Fruit fly (Drosophila melanogaster) whole organism, embryonic: Measurements from ENCODE around the gene Ask1.
A peak's percentile ranks its signal among the peaks of the same experiment; 100 is the strongest.

Source experiments
- ATbp ChIP-seq: fragments of 200-800 bp; sonication (Bioruptor generic); optimal IDR thresholded peaks from 2 replicates; lab custom pipeline; 2017; ENCODE audit warnings: missing biosample characterization, mild to moderate bottlenecking, missing genetic modification characterization, missing genetic modification reagents
- Abd-B ChIP-seq: fragments of 200-800 bp; sonication (Bioruptor generic); optimal IDR thresholded peaks from 2 replicates; lab custom pipeline; 2018; ENCODE audit warnings: missing biosample characterization, mild to moderate bottlenecking, missing genetic modification characterization, moderate library complexity
- B-H1 ChIP-seq: fragments of 200-800 bp; sonication (Bioruptor generic); IDR thresholded peaks from 3 replicates; pipeline ENCODE4 v1.3.6; 2022; ENCODE audit warnings: missing biosample characterization, missing genetic modification characterization
- BtbVII ChIP-seq: fragments of 200-800 bp; sonication (Bioruptor generic); optimal IDR thresholded peaks from 3 replicates; lab custom pipeline; 2017; ENCODE audit warnings: missing biosample characterization, mild to moderate bottlenecking, missing genetic modification characterization
- CG10274 ChIP-seq: fragments of 200-800 bp; sonication (Bioruptor generic); optimal IDR thresholded peaks from 3 replicates; lab custom pipeline; 2017; ENCODE audit warnings: missing biosample characterization, mild to moderate bottlenecking, missing genetic modification characterization
- CG10543 ChIP-seq: fragments of 200-800 bp; sonication (Bioruptor generic); optimal IDR thresholded peaks from 3 replicates; lab custom pipeline; 2017; ENCODE audit warnings: missing biosample characterization, mild to moderate bottlenecking, missing genetic modification characterization, moderate library complexity
- CG10654 ChIP-seq: fragments of 200-800 bp; sonication (Bioruptor generic); optimal IDR thresholded peaks from 2 replicates; lab custom pipeline; 2016; ENCODE audit warnings: missing biosample characterization, missing genetic modification characterization
- CG11247 ChIP-seq: fragments of 200-800 bp; sonication (Bioruptor generic); IDR thresholded peaks from 2 replicates; pipeline ENCODE4 v1.3.6; 2022; ENCODE audit warnings: missing biosample characterization, missing genetic modification characterization
- CG11398 ChIP-seq: fragments of 200-800 bp; sonication (Bioruptor generic); optimal IDR thresholded peaks from 2 replicates; lab custom pipeline; 2016; ENCODE audit warnings: missing biosample characterization, missing genetic modification characterization
- CG12236 ChIP-seq: fragments of 200-800 bp; sonication (Bioruptor generic); optimal IDR thresholded peaks from 2 replicates; lab custom pipeline; 2016; ENCODE audit warnings: missing biosample characterization, missing genetic modification characterization
- CG15073 ChIP-seq: fragments of 200-800 bp; sonication (Bioruptor generic); optimal IDR thresholded peaks from 2 replicates; lab custom pipeline; 2016; ENCODE audit warnings: missing biosample characterization, missing genetic modification characterization
- CG15269 ChIP-seq: fragments of 200-800 bp; sonication (Bioruptor generic); optimal IDR thresholded peaks from 2 replicates; lab custom pipeline; 2018; ENCODE audit warnings: missing biosample characterization, mild to moderate bottlenecking, missing genetic modification characterization, moderate library complexity
- CG2129 ChIP-seq: fragments of 200-800 bp; sonication (Bioruptor generic); IDR thresholded peaks from 2 replicates; pipeline ENCODE4 v1.3.6; 2022; ENCODE audit warnings: missing biosample characterization, missing genetic modification characterization; ENCODE audit not compliant: partially characterized antibody
- CG2202 ChIP-seq: fragments of 200-800 bp; sonication (Bioruptor generic); optimal IDR thresholded peaks from 2 replicates; lab custom pipeline; 2018; ENCODE audit warnings: missing biosample characterization, mild to moderate bottlenecking, missing genetic modification characterization
- CG3281 ChIP-seq: fragments of 200-800 bp; sonication (Bioruptor generic); optimal IDR thresholded peaks from 3 replicates; lab custom pipeline; 2017; ENCODE audit warnings: missing biosample characterization, mild to moderate bottlenecking, missing genetic modification characterization
- CG34224 ChIP-seq: fragments of 200-800 bp; sonication (Bioruptor generic); IDR thresholded peaks from 3 replicates; pipeline ENCODE4 v1.3.6; 2022; ENCODE audit warnings: missing biosample characterization, missing genetic modification characterization; ENCODE audit not compliant: partially characterized antibody
- CG3847 ChIP-seq: fragments of 200-800 bp; sonication (Bioruptor generic); IDR thresholded peaks from 2 replicates; pipeline ENCODE4 v1.3.6; 2022; ENCODE audit warnings: missing biosample characterization, missing genetic modification characterization
- CG4707 ChIP-seq: fragments of 200-800 bp; sonication (Bioruptor generic); optimal IDR thresholded peaks from 2 replicates; lab custom pipeline; 2018; ENCODE audit warnings: missing biosample characterization, mild to moderate bottlenecking, missing genetic modification characterization, moderate library complexity
- CG4730 ChIP-seq: fragments of 200-800 bp; sonication (Bioruptor generic); IDR thresholded peaks from 2 replicates; pipeline ENCODE4 v1.3.6; 2022; ENCODE audit warnings: missing biosample characterization, missing genetic modification characterization
- CG7556 ChIP-seq: fragments of 200-800 bp; sonication (Bioruptor generic); optimal IDR thresholded peaks from 2 replicates; lab custom pipeline; 2017; ENCODE audit warnings: missing biosample characterization, mild to moderate bottlenecking, missing genetic modification characterization
- CG8281 ChIP-seq: fragments of 200-800 bp; sonication (Bioruptor generic); optimal IDR thresholded peaks from 2 replicates; lab custom pipeline; 2018; ENCODE audit warnings: missing biosample characterization, mild to moderate bottlenecking, missing genetic modification characterization, moderate library complexity
- CG8924 ChIP-seq: fragments of 200-800 bp; optimal IDR thresholded peaks from 3 replicates; lab custom pipeline; 2019; ENCODE audit warnings: missing biosample characterization, mild to moderate bottlenecking, missing genetic modification characterization, moderate library complexity
- CG9817 ChIP-seq: fragments of 200-800 bp; sonication (Bioruptor generic); optimal IDR thresholded peaks from 2 replicates; lab custom pipeline; 2018; ENCODE audit warnings: missing biosample characterization, mild to moderate bottlenecking, missing genetic modification characterization, moderate library complexity
- Hmr ChIP-seq: fragments of 200-800 bp; sonication (Bioruptor generic); optimal IDR thresholded peaks from 3 replicates; lab custom pipeline; 2017; ENCODE audit warnings: mild to moderate bottlenecking, missing biosample characterization, missing genetic modification reagents, missing genetic modification characterization
- Oaz ChIP-seq: fragments of 200-800 bp; sonication (Bioruptor generic); IDR thresholded peaks from 2 replicates; pipeline ENCODE4 v1.3.6; 2022; ENCODE audit warnings: missing biosample characterization, missing genetic modification characterization
- Optix ChIP-seq: fragments of 200-800 bp; sonication (Bioruptor generic); IDR thresholded peaks from 3 replicates; pipeline ENCODE4 v1.3.6; 2022; ENCODE audit warnings: missing biosample characterization, missing genetic modification characterization
- Six4 ChIP-seq: fragments of 200-800 bp; sonication (Bioruptor generic); optimal IDR thresholded peaks from 2 replicates; lab custom pipeline; 2016; ENCODE audit warnings: missing biosample characterization, missing genetic modification characterization
- amos ChIP-seq: fragments of 200-800 bp; sonication (Bioruptor generic); IDR thresholded peaks from 2 replicates; pipeline ENCODE4 v1.3.6; 2022; ENCODE audit warnings: missing biosample characterization, missing genetic modification characterization; ENCODE audit not compliant: partially characterized antibody
- crp ChIP-seq, 2 experiments: fragments of 200-800 bp; sonication (Bioruptor generic); optimal IDR thresholded peaks; 2 replicates in 1 of 2; 3 replicates in 1 of 2; lab custom pipeline; 2017; ENCODE audit warnings: missing biosample characterization in 2 of 2, missing genetic modification characterization in 2 of 2, mild to moderate bottlenecking in 1 of 2, moderate library complexity in 1 of 2
- danr ChIP-seq: fragments of 200-800 bp; sonication (Bioruptor generic); IDR thresholded peaks from 2 replicates; pipeline ENCODE4 v1.3.6; 2022; ENCODE audit warnings: missing biosample characterization, missing genetic modification characterization
- exex ChIP-seq: fragments of 200-800 bp; sonication (Bioruptor generic); optimal IDR thresholded peaks from 4 replicates; lab custom pipeline; 2018; ENCODE audit warnings: missing biosample characterization, mild to moderate bottlenecking, missing genetic modification characterization, moderate library complexity
- fd64A ChIP-seq: fragments of 200-800 bp; sonication (Bioruptor generic); optimal IDR thresholded peaks from 3 replicates; lab custom pipeline; 2018; ENCODE audit warnings: missing biosample characterization, mild to moderate bottlenecking, missing genetic modification characterization
- grau ChIP-seq: fragments of 200-800 bp; optimal IDR thresholded peaks from 3 replicates; lab custom pipeline; 2019; ENCODE audit warnings: missing biosample characterization, mild to moderate bottlenecking, missing genetic modification characterization, moderate library complexity
- gro ChIP-seq: fragments of 200-800 bp; sonication (Bioruptor generic); optimal IDR thresholded peaks from 2 replicates; lab custom pipeline; 2016; ENCODE audit warnings: missing biosample characterization, missing genetic modification characterization
- hth ChIP-seq: fragments of >200 bp; optimal IDR thresholded peaks from 2 replicates; lab custom pipeline; 2017; ENCODE audit warnings: inconsistent platforms
- kah ChIP-seq: fragments of 200-800 bp; sonication (Bioruptor generic); optimal IDR thresholded peaks from 2 replicates; lab custom pipeline; 2018; ENCODE audit warnings: missing biosample characterization, mild to moderate bottlenecking, missing genetic modification characterization
- mld ChIP-seq: fragments of 200-800 bp; sonication (Bioruptor generic); IDR thresholded peaks from 3 replicates; pipeline ENCODE4 v1.3.6; 2022; ENCODE audit warnings: missing biosample characterization, missing genetic modification characterization; ENCODE audit not compliant: partially characterized antibody
- odd ChIP-seq: fragments of 200-800 bp; sonication (Bioruptor generic); optimal IDR thresholded peaks from 2 replicates; lab custom pipeline; 2017; ENCODE audit warnings: missing biosample characterization, mild to moderate bottlenecking, missing genetic modification characterization
- pan ChIP-seq, 4 experiments: fragments of >200 bp in 3 of 4; fragments of 200-800 bp in 1 of 4; sonication (Bioruptor generic) in 1 of 4; optimal IDR thresholded peaks in 3 of 4; IDR thresholded peaks in 1 of 4; 2 replicates each; pipeline versions ENCODE4 v1.3.6 to Lab custom; 2017 to 2022; ENCODE audit warnings: missing biosample characterization in 2 of 4, missing genetic modification characterization in 2 of 4, mixed read lengths in 1 of 4
- pb ChIP-seq: fragments of 200-800 bp; sonication (Bioruptor generic); optimal IDR thresholded peaks from 3 replicates; lab custom pipeline; 2016; ENCODE audit warnings: missing biosample characterization, missing genetic modification characterization
- repo ChIP-seq: fragments of 200-800 bp; sonication (Bioruptor generic); optimal IDR thresholded peaks from 2 replicates; lab custom pipeline; 2016; ENCODE audit warnings: missing biosample characterization, missing genetic modification characterization
- salm ChIP-seq: fragments of 200-800 bp; sonication (Bioruptor generic); optimal IDR thresholded peaks from 2 replicates; lab custom pipeline; 2018; ENCODE audit warnings: missing biosample characterization, mild to moderate bottlenecking, missing genetic modification characterization
- schlank ChIP-seq: fragments of 200-800 bp; sonication (Bioruptor generic); optimal IDR thresholded peaks from 2 replicates; lab custom pipeline; 2018; ENCODE audit warnings: missing biosample characterization, mild to moderate bottlenecking, missing genetic modification characterization
- sob ChIP-seq: fragments of 200-800 bp; sonication (Bioruptor generic); IDR thresholded peaks from 2 replicates; pipeline ENCODE4 v1.3.6; 2022; ENCODE audit warnings: missing biosample characterization, missing genetic modification characterization
- tgo ChIP-seq: fragments of 200-800 bp; sonication (Bioruptor generic); IDR thresholded peaks from 3 replicates; pipeline ENCODE4 v1.3.6; 2022; ENCODE audit warnings: missing biosample characterization, missing genetic modification characterization
- vvl ChIP-seq: fragments of 200-800 bp; sonication (Bioruptor generic); IDR thresholded peaks from 2 replicates; pipeline ENCODE4 v1.3.6; 2022; ENCODE audit warnings: missing biosample characterization, missing genetic modification characterization
- wek ChIP-seq: fragments of 200-800 bp; sonication (Bioruptor generic); optimal IDR thresholded peaks from 3 replicates; lab custom pipeline; 2018; ENCODE audit warnings: missing biosample characterization, mild to moderate bottlenecking, missing genetic modification characterization, moderate library complexity
- z ChIP-seq: fragments of 200-800 bp; sonication (Bioruptor generic); IDR thresholded peaks from 3 replicates; pipeline ENCODE4 v1.3.6; 2022; ENCODE audit warnings: missing biosample characterization, missing genetic modification characterization

Gene Ask1

dm6 chr3R:19846870-19847590, 32.5 kb upstream of the Ask1 start, which contains the start of gene MICU3 (continued):
- TF ChIP-seq CG10543 (GFP tag; lab: Kevin White, UChicago) = peak; percentile 59
- TF ChIP-seq sob (GFP tag; lab: Robert Waterston, UW) = peak; percentile 74
- no peak for TF ChIP-seq CG15073
- TF ChIP-seq CG3847 = peak; percentile 71
- TF ChIP-seq CG2202 = no peak
- peak; percentile 19 for TF ChIP-seq CG10274 (GFP tag; lab: Kevin White, UChicago)
- TF ChIP-seq pb (GFP tag; lab: Kevin White, UChicago) = peak; percentile 35
- TF ChIP-seq kah (GFP tag; lab: Kevin White, UChicago) = no peak
- peak; percentile 5 for TF ChIP-seq exex (tag; lab: Kevin White, UChicago)
- peak; percentile 73 for TF ChIP-seq amos
- TF ChIP-seq CG34224 (GFP tag; lab: Robert Waterston, UW) = peak; percentile 61
- peak; percentile 43 for TF ChIP-seq CG3281 (GFP tag; lab: Kevin White, UChicago)
- peak; percentile 71 for TF ChIP-seq CG2129
- peak; percentile 43 for TF ChIP-seq CG8924 (tag; lab: Kevin White, UChicago)
- no peak for TF ChIP-seq mld (GFP tag; lab: Robert Waterston, UW)
- TF ChIP-seq CG12236 = no peak
- peak; percentile 29; the same call in 1 of the 2 replicates for TF ChIP-seq CG4730
- TF ChIP-seq CG8281 (tag; lab: Kevin White, UChicago) = peak; percentile 16
- peak; percentile 77 for TF ChIP-seq Abd-B
- peak in 1 of 2 experiments; percentile 31 for TF ChIP-seq crp (GFP tag; optimal IDR thresholded peaks at IDR 0.05; lab: Kevin White, UChicago)
- peak; percentile 30 for TF ChIP-seq Hmr (GFP tag; lab: Kevin White, UChicago)
- no peak for TF ChIP-seq danr (GFP tag; lab: Robert Waterston, UW)
- TF ChIP-seq schlank (tag; lab: Kevin White, UChicago) = no peak
- TF ChIP-seq BtbVII (GFP tag; lab: Kevin White, UChicago) = no peak
- TF ChIP-seq CG7556 (GFP tag; lab: Kevin White, UChicago) = peak; percentile 41
- no peak; the same call in 2 of the 3 replicates for TF ChIP-seq Optix (GFP tag; lab: Robert Waterston, UW)
- TF ChIP-seq gro (GFP tag; lab: Kevin White, UChicago) = no peak
- TF ChIP-seq repo (GFP tag; lab: Kevin White, UChicago) = peak; percentile 9
- peak; percentile 69 for TF ChIP-seq Six4

dm6 chr3R:19847591-19848256, 31.8 kb upstream of the Ask1 start:
- TF ChIP-seq grau (tag; lab: Kevin White, UChicago) (no peak), CG10654 (no peak), CG15269 (tag; lab: Kevin White, UChicago) (peak; percentile 51), salm (tag; lab: Kevin White, UChicago) (peak; percentile 67), CG9817 (no peak), ATbp (GFP tag; lab: Kevin White, UChicago) (peak; percentile 72), CG11247 (GFP tag; lab: Robert Waterston, UW) (peak; percentile 22; the same call in 1 of the 2 replicates), wek (peak; percentile 69), Oaz (GFP tag; lab: Robert Waterston, UW) (no peak), z (GFP tag; lab: Robert Waterston, UW) (peak; percentile 64; the same call in 2 of the 3 replicates), hth (lab: Kevin White, UChicago) (no peak), pan (optimal IDR thresholded peaks at IDR 0.05; lab: Kevin White, UChicago) (no peak), pan (GFP tag; optimal IDR thresholded peaks at IDR 0.05 in 1 of 2, IDR thresholded peaks at IDR 0.05 in 1 of 2) (peak in 1 of 2 experiments; percentile 40), CG4730 (no peak), vvl (peak; percentile 69), CG10543 (GFP tag; lab: Kevin White, UChicago) (no peak), CG11398 (GFP tag; lab: Kevin White, UChicago) (no peak), tgo (GFP tag; lab: Robert Waterston, UW) (no peak), odd (GFP tag; lab: Kevin White, UChicago) (peak; percentile 76), B-H1 (GFP tag; lab: Robert Waterston, UW) (no peak; the same call in 2 of the 3 replicates), CG4707 (peak; percentile 62), fd64A (GFP tag; lab: Kevin White, UChicago) (peak; percentile 57)
